Worm (Caenorhabditis elegans): ENCODE measurements around the gene F54D12.7.

DNA sequence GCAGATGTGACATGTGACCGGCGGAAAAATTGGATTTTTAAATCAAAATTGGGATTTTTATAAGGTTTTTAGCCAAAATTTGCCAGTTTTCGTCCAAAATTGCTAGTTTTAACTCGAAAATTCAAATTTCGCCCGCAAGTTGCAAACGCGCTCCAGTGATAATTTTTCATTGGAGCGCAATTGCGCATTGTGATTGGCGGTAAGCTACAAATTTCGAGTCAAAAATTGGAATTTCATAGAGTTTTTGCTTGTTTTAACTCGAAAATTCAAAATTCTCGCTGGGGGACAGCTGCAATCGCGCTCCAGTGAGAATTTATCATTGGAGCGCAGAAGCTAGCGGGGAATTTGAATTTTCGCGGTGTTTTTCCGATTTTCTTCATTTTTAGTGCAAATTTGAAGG is 15.9 kb downstream of the F54D12.7 start:
- TF ChIP-seq ama-1 (optimal IDR thresholded peaks at IDR 0.05) (no peak), ama-1 (GFP tag; optimal IDR thresholded peaks at IDR 0.05) (no peak), F23B12.7 (tag; optimal IDR thresholded peaks at IDR 0.05; ENCODE audit: insufficient read depth) (no peak)
